Fruit fly (Drosophila melanogaster) whole organism: ENCODE results near the gene Dop1R1.

Experiments used
- CG8478 ChIP-seq: fragments of >200 bp; optimal IDR thresholded peaks from 2 replicates; lab custom pipeline; 2018; ENCODE audit warnings: inconsistent platforms
- Dll ChIP-seq: fragments of >200 bp; optimal IDR thresholded peaks from 2 replicates; lab custom pipeline; 2017
- EcR ChIP-seq, 2 experiments: fragments of >200 bp; optimal IDR thresholded peaks; 2 replicates each; lab custom pipeline; 2017; ENCODE audit warnings: missing biosample characterization in 2 of 2, missing genetic modification characterization in 2 of 2, missing genetic modification reagents in 2 of 2
- pan ChIP-seq: fragments of >200 bp; optimal IDR thresholded peaks from 2 replicates; lab custom pipeline; 2017
- psq ChIP-seq: fragments of >200 bp; optimal IDR thresholded peaks from 2 replicates; lab custom pipeline; 2017
- usp ChIP-seq: fragments of >200 bp; optimal IDR thresholded peaks from 2 replicates; lab custom pipeline; 2017; ENCODE audit warnings: missing biosample characterization, missing genetic modification characterization, mixed read lengths

Gene Dop1R1

DNA sequence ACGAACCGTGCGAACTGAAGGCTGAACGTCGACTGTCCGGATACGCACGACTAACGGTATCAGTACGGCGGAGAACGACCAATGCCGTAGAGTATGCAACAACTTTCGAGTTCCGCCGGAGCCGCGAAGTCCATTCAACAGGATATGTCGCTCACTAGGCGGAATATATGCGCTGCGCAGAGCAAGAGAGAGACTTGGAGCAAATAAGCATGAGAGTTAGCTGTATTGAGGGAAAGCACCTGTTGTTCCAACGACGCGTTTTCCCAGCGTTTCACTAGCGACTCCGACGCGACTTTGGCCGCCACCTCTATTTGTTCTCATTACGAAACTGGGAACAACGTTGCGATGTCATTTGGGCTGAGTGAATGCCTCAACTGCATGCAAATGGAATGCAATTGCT lies at the start of gene Dop1R1:
TSS of gene Dop1R1 (minus strand) at position 35 of the 400 bp plus-strand sequence.
- TF ChIP-seq Dll (lab: Kevin White, UChicago) = no peak
- no peak for TF ChIP-seq usp (GFP tag; lab: Kevin White, UChicago)
- no peak for TF ChIP-seq CG8478
- TF ChIP-seq pan (lab: Kevin White, UChicago) = no peak
- TF ChIP-seq psq = no peak
- TF ChIP-seq EcR (GFP tag; optimal IDR thresholded peaks at IDR 0.05; lab: Kevin White, UChicago) = no peak

DNA sequence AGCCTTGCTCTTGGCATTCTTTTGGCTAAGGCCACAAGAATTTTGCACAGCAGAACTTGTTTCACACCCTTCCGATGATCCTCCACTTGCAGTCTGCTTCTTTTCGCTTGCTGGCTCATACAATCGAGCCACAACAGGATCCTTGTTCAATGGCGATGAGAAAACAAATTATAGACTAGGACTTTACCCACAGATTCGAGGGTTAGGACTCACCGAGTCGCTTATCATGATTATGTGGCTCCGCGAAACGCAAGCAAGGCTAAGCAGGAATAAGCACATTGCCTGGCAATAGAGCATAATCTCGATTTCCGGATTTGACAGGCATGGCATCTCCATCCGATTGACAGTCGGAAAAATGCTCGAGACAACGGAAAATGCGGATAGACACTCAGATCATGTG lies 47.5 kb upstream of the Dop1R1 start, which contains the start of the genes CG14839 and CG14841:
TSS of gene CG14839 (plus strand) at position 301 of the 400 bp plus-strand sequence.
TSS of gene CG14841 (minus strand) at position 332 of the 400 bp plus-strand sequence.
- no peak for TF ChIP-seq CG8478
- no peak for TF ChIP-seq usp (GFP tag; lab: Kevin White, UChicago)
- no peak for TF ChIP-seq psq
- no peak for TF ChIP-seq Dll (lab: Kevin White, UChicago)
- no peak for TF ChIP-seq EcR (GFP tag; optimal IDR thresholded peaks at IDR 0.05; lab: Kevin White, UChicago)
- no peak for TF ChIP-seq pan (lab: Kevin White, UChicago)

- TF ChIP-seq CG8478 (no peak), pan (lab: Kevin White, UChicago) (no peak), EcR (GFP tag; optimal IDR thresholded peaks at IDR 0.05; lab: Kevin White, UChicago) (no peak), usp (GFP tag; lab: Kevin White, UChicago) (no peak), psq (no peak), Dll (lab: Kevin White, UChicago) (no peak)
These were observed 46.5 kb upstream of the Dop1R1 start, which contains the start of gene CG14840 for dm6 chr3R:14261113-14261512. Gene CG14840 (minus strand): TSS chr3R:14261213.

DNA sequence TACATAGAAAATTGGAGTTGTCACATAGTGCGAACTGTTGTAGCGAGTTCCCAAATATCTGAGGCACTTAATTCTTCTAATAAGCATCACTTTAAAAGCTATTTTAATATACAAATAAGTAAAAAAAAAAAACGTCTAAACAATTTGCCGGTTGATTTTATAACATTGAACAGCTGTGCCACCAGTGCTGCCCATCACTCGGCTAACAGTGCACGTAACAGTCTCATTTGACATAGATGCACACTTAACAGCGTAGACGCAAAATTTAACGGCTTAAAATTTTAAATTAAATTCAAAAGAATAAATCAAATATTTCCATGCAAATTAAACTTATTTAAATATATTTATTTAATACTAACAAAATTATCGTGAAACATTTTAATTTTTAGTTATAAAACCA lies 45.2 kb upstream of the Dop1R1 start, which contains the start of gene MetRS-m:
TSS of gene MetRS-m (minus strand) at position 171 of the 400 bp plus-strand sequence.
- TF ChIP-seq psq (no peak), CG8478 (no peak), usp (GFP tag; lab: Kevin White, UChicago) (no peak), EcR (GFP tag; optimal IDR thresholded peaks at IDR 0.05; lab: Kevin White, UChicago) (no peak), pan (lab: Kevin White, UChicago) (no peak), Dll (lab: Kevin White, UChicago) (no peak)

DNA sequence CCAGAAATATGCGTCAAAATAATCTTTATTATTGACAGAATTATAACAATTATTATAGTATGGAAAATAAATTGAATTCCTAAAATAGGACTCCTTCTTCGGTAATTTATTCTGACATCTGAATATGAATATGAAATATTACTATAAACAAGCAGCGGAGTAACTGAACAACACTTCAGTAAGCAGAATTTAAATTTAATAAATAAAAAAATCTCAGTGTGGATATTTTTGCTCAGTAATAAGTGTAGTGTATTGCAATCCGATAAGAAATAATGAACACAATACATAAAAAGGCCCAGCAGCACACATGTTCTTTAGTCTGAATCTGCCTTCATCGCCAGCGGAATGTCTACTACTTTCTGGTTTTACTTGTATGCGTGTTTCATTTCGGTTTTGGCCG lies 41.2 kb upstream of the Dop1R1 start, which contains the start of gene CG43179:
TSS of gene CG43179 (plus strand) at position 301 of the 400 bp plus-strand sequence.
- TF ChIP-seq CG8478 (no peak), EcR (GFP tag; optimal IDR thresholded peaks at IDR 0.05; lab: Kevin White, UChicago) (no peak), pan (lab: Kevin White, UChicago) (no peak)

- TF ChIP-seq pan (lab: Kevin White, UChicago) (no peak), CG8478 (no peak), EcR (GFP tag; optimal IDR thresholded peaks at IDR 0.05; lab: Kevin White, UChicago) (no peak), psq (no peak), usp (GFP tag; lab: Kevin White, UChicago) (no peak), Dll (lab: Kevin White, UChicago) (no peak)
These were observed 30.8 kb upstream of the Dop1R1 start, which contains the start of gene CG9616 for dm6 chr3R:14245371-14245770. Gene CG9616 (minus strand): TSS chr3R:14245471.

DNA sequence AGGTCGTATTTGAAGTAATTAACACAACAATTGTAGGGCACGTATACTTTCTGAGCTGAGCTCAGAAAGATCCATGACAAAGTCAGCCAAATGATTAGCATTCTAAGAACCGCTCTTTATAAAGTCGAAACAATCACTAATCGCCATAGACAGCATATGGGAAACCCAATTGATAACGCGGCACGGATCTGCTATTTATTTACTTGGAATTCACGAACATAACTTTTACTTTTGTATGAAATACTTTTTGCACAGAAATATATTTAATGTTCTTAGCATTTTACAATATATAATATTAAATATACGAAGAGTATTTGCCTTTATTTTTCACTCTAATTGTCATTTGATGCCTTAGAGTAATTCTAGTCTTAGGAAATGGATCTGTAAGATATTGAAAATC lies 30.0 kb upstream of the Dop1R1 start, which contains the start of gene CG43291:
TSS of gene CG43291 (minus strand) at position 101 of the 400 bp plus-strand sequence.
- TF ChIP-seq psq (no peak), CG8478 (no peak), Dll (lab: Kevin White, UChicago) (no peak), EcR (GFP tag; optimal IDR thresholded peaks at IDR 0.05; lab: Kevin White, UChicago) (no peak), pan (lab: Kevin White, UChicago) (no peak), usp (GFP tag; lab: Kevin White, UChicago) (no peak)

DNA sequence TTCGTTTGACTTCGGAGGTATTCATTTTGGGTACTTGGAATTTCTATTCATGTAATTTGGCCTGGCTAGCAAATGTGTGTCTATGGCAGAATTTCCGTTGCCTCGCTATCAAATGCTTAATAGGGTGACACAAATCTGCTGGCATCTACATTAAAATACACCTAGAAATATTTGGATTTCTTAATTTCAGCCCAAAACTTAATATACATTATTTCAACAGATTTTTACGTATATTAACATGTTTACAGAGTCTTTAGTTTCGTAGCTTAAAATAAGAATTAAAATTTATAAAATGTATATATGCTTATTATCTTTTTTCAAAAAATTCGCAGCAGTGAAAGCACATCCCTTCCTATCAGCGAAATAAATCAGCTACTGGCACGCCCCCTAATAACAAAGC lies 14.4 kb upstream of the Dop1R1 start, which contains the start of gene CG9624:
TSS of gene CG9624 (minus strand) at position 101 of the 400 bp plus-strand sequence.
- no peak for TF ChIP-seq Dll (lab: Kevin White, UChicago)
- TF ChIP-seq pan (lab: Kevin White, UChicago) = no peak
- no peak for TF ChIP-seq usp (GFP tag; lab: Kevin White, UChicago)
- TF ChIP-seq psq = no peak
- no peak for TF ChIP-seq EcR (GFP tag; optimal IDR thresholded peaks at IDR 0.05; lab: Kevin White, UChicago)
- TF ChIP-seq CG8478 = no peak

- TF ChIP-seq EcR (GFP tag; optimal IDR thresholded peaks at IDR 0.05; lab: Kevin White, UChicago) = no peak
These were observed 12.1 kb upstream of the Dop1R1 start, which contains the start of gene CG9631 for dm6 chr3R:14226662-14227061. Gene CG9631 (minus strand): TSS chr3R:14226762.

DNA sequence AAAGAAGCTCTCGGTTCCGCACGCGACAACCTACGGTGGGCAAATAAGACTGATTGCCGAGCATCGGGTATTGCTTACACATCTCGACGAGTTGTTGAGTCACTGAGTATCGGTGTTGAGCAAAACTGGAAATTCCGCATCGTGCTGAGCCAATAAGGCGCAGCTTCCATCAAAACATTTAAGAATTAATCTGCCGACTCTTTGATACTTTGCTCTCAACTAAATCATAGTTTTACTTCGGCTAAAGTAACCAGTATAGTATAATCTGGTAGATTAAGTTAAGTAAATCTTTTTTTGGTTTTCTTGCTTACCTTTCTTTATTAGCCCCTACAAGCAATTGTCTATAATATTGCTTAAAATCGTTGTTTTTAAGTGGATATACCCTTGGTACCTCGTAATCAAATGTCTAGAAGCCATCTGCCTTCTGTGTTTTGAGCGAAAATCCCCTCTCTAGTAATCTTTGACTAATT lies 9.5 kb upstream of the Dop1R1 start, which contains the start of gene Sp212:
TSS of gene Sp212 (minus strand) at position 51 of the 470 bp plus-strand sequence.
- no peak for TF ChIP-seq usp (GFP tag; lab: Kevin White, UChicago)

DNA sequence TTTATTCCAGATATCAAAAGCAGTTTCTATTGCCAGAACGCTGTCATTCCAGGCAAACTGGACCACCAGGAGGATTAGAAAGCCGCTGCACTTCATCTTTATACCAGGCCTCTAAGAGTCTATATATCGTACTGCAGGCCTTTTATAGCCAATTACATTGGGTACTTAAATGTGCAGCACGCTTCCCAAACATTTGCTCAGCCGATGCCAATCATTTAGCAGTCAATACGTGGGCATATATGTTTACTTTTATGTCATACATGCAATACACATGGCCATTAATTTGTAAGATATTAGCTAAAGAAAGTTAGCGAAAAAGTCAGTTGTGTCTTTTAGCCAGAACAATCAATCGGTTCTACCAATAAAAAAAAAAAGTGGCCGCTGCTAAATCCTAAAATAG lies 6.9 kb upstream of the Dop1R1 start, which contains the start of gene CG33109:
TSS of gene CG33109 (minus strand) at position 101 of the 400 bp plus-strand sequence.
- TF ChIP-seq CG8478 = no peak
- TF ChIP-seq Dll (lab: Kevin White, UChicago) = no peak
- no peak for TF ChIP-seq EcR (GFP tag; optimal IDR thresholded peaks at IDR 0.05; lab: Kevin White, UChicago)

DNA sequence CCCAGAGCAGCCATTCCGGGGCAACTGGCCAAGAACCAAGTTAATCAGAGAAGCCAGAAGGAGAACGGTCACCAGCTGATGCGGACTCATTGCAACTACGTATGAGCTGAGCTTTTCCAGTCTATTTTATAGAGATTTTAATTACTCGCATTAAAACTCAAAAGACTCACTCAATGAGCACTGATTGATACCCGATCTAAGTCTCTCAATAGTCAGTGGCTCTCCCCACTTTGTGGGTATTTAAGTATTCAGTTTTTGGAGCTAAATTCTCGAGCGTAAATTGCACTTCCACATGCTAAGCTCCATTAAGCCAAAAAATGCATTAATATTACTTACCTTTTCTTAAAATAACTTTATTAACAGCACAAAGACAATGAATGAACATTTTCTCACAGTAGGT lies 5.5 kb upstream of the Dop1R1 start, which contains the start of gene CG31326:
TSS of gene CG31326 (minus strand) at position 101 of the 400 bp plus-strand sequence.
- TF ChIP-seq Dll (lab: Kevin White, UChicago) (no peak), EcR (GFP tag; optimal IDR thresholded peaks at IDR 0.05; lab: Kevin White, UChicago) (no peak), usp (GFP tag; lab: Kevin White, UChicago) (no peak), psq (no peak), pan (lab: Kevin White, UChicago) (no peak), CG8478 (no peak)

DNA sequence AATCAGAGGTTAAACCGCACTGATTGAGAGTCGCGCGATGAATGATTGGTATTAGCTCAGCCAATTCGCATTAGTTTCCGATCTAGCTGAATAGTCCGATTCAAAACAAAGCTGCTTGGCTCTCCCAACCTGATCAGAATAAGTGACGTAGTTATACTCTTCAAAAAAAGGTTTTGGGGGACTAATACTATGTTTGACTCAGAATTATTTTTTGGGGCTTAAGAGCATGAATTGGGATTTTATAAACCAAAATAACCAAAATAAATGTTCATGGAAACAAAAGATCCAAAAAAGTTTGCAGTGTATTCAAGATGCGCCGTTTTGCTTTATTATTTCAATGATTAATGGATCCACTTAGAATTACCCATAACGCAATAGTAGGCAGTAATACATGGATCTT lies 3.2 kb upstream of the Dop1R1 start, which contains the start of gene CG9649:
TSS of gene CG9649 (minus strand) at position 44 of the 400 bp plus-strand sequence.
- TF ChIP-seq usp (GFP tag; lab: Kevin White, UChicago) = no peak
- TF ChIP-seq CG8478 = no peak
- no peak for TF ChIP-seq pan (lab: Kevin White, UChicago)
- no peak for TF ChIP-seq psq
- no peak for TF ChIP-seq EcR (GFP tag; optimal IDR thresholded peaks at IDR 0.05; lab: Kevin White, UChicago)
- no peak for TF ChIP-seq Dll (lab: Kevin White, UChicago)
